Worm (Caenorhabditis elegans) whole organism, L3 larva: ENCODE results near the gene dmsr-14.

Experiments used
- ZK546.5 ChIP-seq: sonication (generic microtip); optimal IDR thresholded peaks from 2 replicates; lab custom pipeline; 2017; ENCODE audit warnings: missing biosample characterization, missing genetic modification characterization
- daf-12 ChIP-seq: fragments of 150-350 bp; optimal IDR thresholded peaks from 2 replicates; lab custom pipeline; 2014; ENCODE audit warnings: missing biosample characterization, missing genetic modification reagents, missing genetic modification characterization
- egl-27 ChIP-seq: sonication (generic microtip); optimal IDR thresholded peaks from 4 replicates; lab custom pipeline; 2017; ENCODE audit warnings: missing biosample characterization, missing genetic modification reagents, missing genetic modification characterization
- elt-2 ChIP-seq: sonication (generic microtip); optimal IDR thresholded peaks from 2 replicates; lab custom pipeline; 2016; ENCODE audit warnings: missing genetic modification reagents, mild to moderate bottlenecking, missing genetic modification characterization, missing compliant biosample characterization
- fos-1 ChIP-seq: fragments of 150-350 bp; optimal IDR thresholded peaks from 2 replicates; lab custom pipeline; 2014; ENCODE audit warnings: missing biosample characterization, missing genetic modification characterization
- lin-15B ChIP-seq: fragments of 150-350 bp; optimal IDR thresholded peaks from 2 replicates; lab custom pipeline; 2014; ENCODE audit warnings: missing biosample characterization, missing genetic modification characterization
- nfya-1 ChIP-seq: sonication (generic microtip); optimal IDR thresholded peaks from 2 replicates; lab custom pipeline; 2017; ENCODE audit warnings: missing genetic modification characterization, mild to moderate bottlenecking, missing compliant biosample characterization, antibody characterized with exemption, moderate library complexity; ENCODE audit not compliant: insufficient read depth
- nhr-43 ChIP-seq: sonication (generic microtip); optimal IDR thresholded peaks from 2 replicates; lab custom pipeline; 2016; ENCODE audit warnings: mild to moderate bottlenecking, missing genetic modification characterization, missing compliant biosample characterization; ENCODE audit not compliant: poor library complexity, severe bottlenecking
- nhr-77 ChIP-seq: fragments of 150-350 bp; optimal IDR thresholded peaks from 2 replicates; lab custom pipeline; 2014; ENCODE audit warnings: missing biosample characterization, missing genetic modification characterization
- snpc-4 ChIP-seq: fragments of 150-350 bp; optimal IDR thresholded peaks from 2 replicates; lab custom pipeline; 2014; ENCODE audit warnings: missing biosample characterization, missing genetic modification characterization

DNA sequence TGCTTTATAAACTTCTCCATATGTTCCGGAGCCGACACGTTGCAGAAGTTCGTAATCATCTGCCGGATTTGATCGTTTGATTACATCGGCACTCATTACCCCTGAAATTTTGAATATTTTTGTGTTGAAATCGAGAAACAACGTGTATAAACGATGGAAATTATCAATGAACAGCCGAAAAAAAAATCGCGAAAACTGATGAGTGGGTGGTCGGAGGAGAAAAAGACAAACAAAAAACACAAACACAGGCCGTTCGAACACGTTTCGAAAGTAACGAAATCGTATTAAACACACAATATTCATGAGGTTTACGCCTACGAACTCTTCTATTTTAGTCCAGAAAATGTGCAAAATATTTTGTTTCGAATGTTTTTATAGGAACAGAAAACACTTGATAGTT lies 24.5 kb downstream of the dmsr-14 start, which contains the start of gene gck-2:
- TF ChIP-seq fos-1 (no peak), lin-15B (no peak), daf-12 (tag; lab: Kevin White, UChicago) (no peak), nhr-43 (tag; lab: Kevin White, UChicago) (no peak), ZK546.5 (no peak), elt-2 (tag; lab: Kevin White, UChicago) (no peak), nfya-1 (tag; lab: Kevin White, UChicago) (no peak), nhr-77 (tag; lab: Kevin White, UChicago) (no peak), egl-27 (tag; lab: Kevin White, UChicago) (no peak), snpc-4 (tag; lab: Kevin White, UChicago) (no peak)
